Worm (Caenorhabditis elegans): Measurements from ENCODE around the gene T01B4.3.

T01B4.3 gene

DNA sequence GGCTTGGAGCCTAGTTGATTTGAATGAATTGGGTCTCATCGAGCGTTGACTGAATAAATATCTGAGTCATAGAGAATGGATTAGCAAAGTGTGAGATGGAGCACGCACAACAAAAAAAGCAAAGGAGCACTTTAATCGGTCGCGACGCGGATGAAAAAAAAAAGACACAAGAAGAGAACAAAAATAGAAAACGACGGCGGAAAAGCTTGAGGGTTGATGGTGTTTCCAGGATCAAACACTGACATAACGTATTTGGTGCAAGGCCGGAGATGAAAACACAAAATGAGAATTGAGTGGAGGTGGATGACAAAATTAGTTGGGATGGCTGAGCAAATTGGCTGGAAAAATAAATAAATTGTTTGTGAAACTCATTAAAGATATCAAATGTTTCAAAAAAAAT, 24.6 kb downstream of the T01B4.3 start, which contains the start of gene F52E10.4:
Gene F52E10.4, minus strand, starts transcription at position 101 of the 400 bp plus-strand sequence.
- TF ChIP-seq F37D6.2 (tag; optimal IDR thresholded peaks at IDR 0.05) (no peak), unc-62 (GFP tag; optimal IDR thresholded peaks at IDR 0.05 in 1 of 2) (peak in 1 of 2 experiments; percentile 14), unc-62 (tag; optimal IDR thresholded peaks at IDR 0.05) (no peak), F44E2.7 (GFP tag; IDR thresholded peaks at IDR 0.05) (no peak), aha-1 (tag) (peak; percentile 82), madf-9 (GFP tag; conservative IDR thresholded peaks at IDR 0.05) (no peak)

DNA sequence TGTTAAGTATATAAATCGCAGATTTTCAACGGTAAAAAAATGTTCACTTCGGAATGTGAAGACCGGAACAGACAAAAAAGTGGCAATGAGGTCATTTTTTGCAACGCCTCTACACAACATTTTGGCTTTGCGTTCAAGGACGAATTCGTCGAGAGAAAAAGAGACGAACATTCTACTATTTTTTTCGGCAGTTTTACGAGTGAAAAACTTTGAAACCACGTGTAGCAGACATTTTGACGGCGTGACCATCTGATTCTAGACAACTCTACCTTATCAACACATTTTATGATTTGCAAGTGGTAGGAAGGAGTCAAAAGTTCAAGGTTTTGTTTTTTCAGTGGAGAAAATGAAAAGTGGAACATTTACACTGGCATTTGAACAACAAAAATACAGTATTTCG, 27.0 kb downstream of the T01B4.3 start:
- TF ChIP-seq duxl-1 (tag; optimal IDR thresholded peaks at IDR 0.05; ENCODE audit: poor library complexity) (no peak), dmd-6 (GFP tag; IDR thresholded peaks at IDR 0.05) (peak; percentile 80), nhr-25 (tag; optimal IDR thresholded peaks at IDR 0.05; ENCODE audit: borderline replicate concordance, insufficient read depth) (peak; percentile 64), fkh-10 (GFP tag; optimal IDR thresholded peaks at IDR 0.05) (no peak), tag-97 (GFP tag; IDR thresholded peaks at IDR 0.05) (no peak), vab-7 (GFP tag; IDR thresholded peaks at IDR 0.05) (no peak), zfp-3 (GFP tag; conservative IDR thresholded peaks at IDR 0.05) (no peak), D1046.2 (GFP tag; IDR thresholded peaks at IDR 0.05) (no peak), egl-27 (tag; optimal IDR thresholded peaks at IDR 0.05) (no peak), F49E8.2 (tag; optimal IDR thresholded peaks at IDR 0.05; ENCODE audit: borderline replicate concordance) (no peak), unc-39 (tag; optimal IDR thresholded peaks at IDR 0.05) (no peak), dve-1 (tag; optimal IDR thresholded peaks at IDR 0.05; ENCODE audit: insufficient read depth) (peak; percentile 28), ztf-7 (tag; optimal IDR thresholded peaks at IDR 0.05) (no peak), ceh-20 (GFP tag; IDR thresholded peaks at IDR 0.05) (no peak), dmd-9 (GFP tag; IDR thresholded peaks at IDR 0.05) (no peak), lir-3 (tag; optimal IDR thresholded peaks at IDR 0.05) (no peak), lin-29 (GFP tag; IDR thresholded peaks at IDR 0.05) (no peak), lin-13 (GFP tag; optimal IDR thresholded peaks at IDR 0.05) (no peak), ctbp-1 (GFP tag; IDR thresholded peaks at IDR 0.05) (no peak), lin-38 (GFP tag; IDR thresholded peaks at IDR 0.05) (no peak), skn-1 (tag; optimal IDR thresholded peaks at IDR 0.05) (no peak), nhr-102 (tag; optimal IDR thresholded peaks at IDR 0.05) (no peak), ZK337.2 (GFP tag; IDR thresholded peaks at IDR 0.05) (no peak), madf-5 (GFP tag; IDR thresholded peaks at IDR 0.05) (no peak), unc-130 (GFP tag; optimal IDR thresholded peaks at IDR 0.05) (no peak), ceh-28 (tag; optimal IDR thresholded peaks at IDR 0.05) (no peak), Y75B8A.6 (GFP tag; IDR thresholded peaks at IDR 0.05) (no peak), nhr-76 (tag; optimal IDR thresholded peaks at IDR 0.05) (no peak), lim-7 (GFP tag; IDR thresholded peaks at IDR 0.05) (no peak), pqm-1 (tag; optimal IDR thresholded peaks at IDR 0.05) (no peak), ZK546.5 (tag; optimal IDR thresholded peaks at IDR 0.05) (no peak), ceh-44 (GFP tag; IDR thresholded peaks at IDR 0.05) (no peak), cey-2 (tag; optimal IDR thresholded peaks at IDR 0.05; ENCODE audit: borderline replicate concordance, insufficient read depth) (no peak), lin-15B (tag; optimal IDR thresholded peaks at IDR 0.05) (no peak), aly-2 (tag; optimal IDR thresholded peaks at IDR 0.05) (no peak), nhr-48 (tag; optimal IDR thresholded peaks at IDR 0.05) (peak; percentile 15), nhr-42 (GFP tag; IDR thresholded peaks at IDR 0.05) (no peak), pha-4 (GFP tag; IDR thresholded peaks at IDR 0.05) (no peak), pha-4 (tag; optimal IDR thresholded peaks at IDR 0.05) (no peak), mdl-1 (tag; optimal IDR thresholded peaks at IDR 0.05) (peak in 1 of 2 experiments; percentile 69), Y48G9A.11 (GFP tag; IDR thresholded peaks at IDR 0.05) (no peak), hlh-30 (tag; optimal IDR thresholded peaks at IDR 0.05; ENCODE audit: insufficient read depth) (peak; percentile 68), hif-1 (tag; optimal IDR thresholded peaks at IDR 0.05) (no peak), egl-43 (GFP tag; IDR thresholded peaks at IDR 0.05) (no peak)
